Worm (Caenorhabditis elegans): ENCODE results near the gene F32D8.13.

DNA sequence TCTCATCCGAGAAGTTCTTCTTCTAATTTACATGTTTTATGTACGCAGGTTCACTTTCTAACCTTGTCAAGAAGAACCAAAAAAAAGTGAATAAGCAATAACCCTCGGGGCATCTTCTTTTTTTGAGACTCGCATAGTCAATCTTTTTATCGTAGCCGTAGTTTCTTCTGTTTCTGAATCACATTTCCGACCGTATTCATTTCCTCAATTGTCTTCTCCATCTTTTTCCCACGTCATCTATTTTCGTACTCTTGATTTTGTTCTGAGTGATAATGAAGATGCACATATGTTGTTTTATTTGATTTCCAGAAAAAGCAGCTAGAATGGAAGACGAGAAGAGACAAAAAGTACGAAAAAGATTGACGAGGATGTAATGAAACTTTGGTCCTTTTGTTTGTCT lies 48.6 kb upstream of the F32D8.13 start:
- TF ChIP-seq pbrm-1 (GFP tag; IDR thresholded peaks at IDR 0.05) (no peak), lin-35 (GFP tag; optimal IDR thresholded peaks at IDR 0.05) (no peak), let-526 (GFP tag; IDR thresholded peaks at IDR 0.05) (no peak), Y56A3A.18 (GFP tag; IDR thresholded peaks at IDR 0.05) (no peak), lin-26 (GFP tag; IDR thresholded peaks at IDR 0.05) (no peak), attf-6 (GFP tag; IDR thresholded peaks at IDR 0.05) (no peak)

All from whole organism, young adult.